Fruit fly (Drosophila melanogaster): ENCODE measurements around the gene Ras64B.

The Ras64B gene

dm6 chr3L:4158361-4158760, 19.5 kb downstream of the Ras64B start (continued):
- TF ChIP-seq sima (GFP tag; optimal IDR thresholded peaks at IDR 0.05) (no peak), Abd-B (GFP tag; optimal IDR thresholded peaks at IDR 0.05) (peak; percentile 15), CG2202 (tag; optimal IDR thresholded peaks at IDR 0.05) (peak; percentile 12), dmrt11E (tag; optimal IDR thresholded peaks at IDR 0.05) (peak; percentile 69), corto (GFP tag; optimal IDR thresholded peaks at IDR 0.05) (peak; percentile 44), CG32767 (GFP tag; IDR thresholded peaks at IDR 0.05) (no peak), CG17829 (tag; optimal IDR thresholded peaks at IDR 0.05) (peak; percentile 56), CG14710 (tag; optimal IDR thresholded peaks at IDR 0.05) (peak; percentile 39), crp (GFP tag; optimal IDR thresholded peaks at IDR 0.05) (no peak), CG30403 (GFP tag; optimal IDR thresholded peaks at IDR 0.05) (peak; percentile 9), CG13775 (GFP tag; optimal IDR thresholded peaks at IDR 0.05) (peak; percentile 21), Blimp-1 (GFP tag; optimal IDR thresholded peaks at IDR 0.05) (peak; percentile 15), CG4424 (GFP tag; optimal IDR thresholded peaks at IDR 0.05) (peak; percentile 60), Mad (GFP tag; optimal IDR thresholded peaks at IDR 0.05) (no peak), eve (GFP tag; optimal IDR thresholded peaks at IDR 0.05) (peak in 1 of 2 experiments; percentile 17), caup (GFP tag; optimal IDR thresholded peaks at IDR 0.05; ENCODE audit: severe bottlenecking) (no peak), CG7271 (tag; optimal IDR thresholded peaks at IDR 0.05) (peak; percentile 59), phol (tag; optimal IDR thresholded peaks at IDR 0.05) (peak; percentile 44), CG4328 (GFP tag; optimal IDR thresholded peaks at IDR 0.05) (no peak), Chrac-16 (GFP tag; optimal IDR thresholded peaks at IDR 0.05) (peak; percentile 45), zfh1 (GFP tag; IDR thresholded peaks at IDR 0.05) (peak; percentile 70), CG10959 (GFP tag; IDR thresholded peaks at IDR 0.05) (peak; percentile 55; the same call in 1 of the 2 replicates), CG11560 (tag; IDR thresholded peaks at IDR 0.05) (no peak), ftz-f1 (GFP tag; optimal IDR thresholded peaks at IDR 0.05) (no peak), ems (GFP tag; optimal IDR thresholded peaks at IDR 0.05) (no peak), stc (GFP tag; IDR thresholded peaks at IDR 0.05) (no peak), dan (GFP tag; IDR thresholded peaks at IDR 0.05) (0 out of 2 replicates have a peak, but pooled peaks have one; percentile 30), fd96Cb (tag; optimal IDR thresholded peaks at IDR 0.05) (peak; percentile 19), lbe (GFP tag; optimal IDR thresholded peaks at IDR 0.05) (peak; percentile 18), CG33557 (GFP tag; optimal IDR thresholded peaks at IDR 0.05) (peak; percentile 22), Oli (tag; optimal IDR thresholded peaks at IDR 0.05) (peak; percentile 13)

DNA sequence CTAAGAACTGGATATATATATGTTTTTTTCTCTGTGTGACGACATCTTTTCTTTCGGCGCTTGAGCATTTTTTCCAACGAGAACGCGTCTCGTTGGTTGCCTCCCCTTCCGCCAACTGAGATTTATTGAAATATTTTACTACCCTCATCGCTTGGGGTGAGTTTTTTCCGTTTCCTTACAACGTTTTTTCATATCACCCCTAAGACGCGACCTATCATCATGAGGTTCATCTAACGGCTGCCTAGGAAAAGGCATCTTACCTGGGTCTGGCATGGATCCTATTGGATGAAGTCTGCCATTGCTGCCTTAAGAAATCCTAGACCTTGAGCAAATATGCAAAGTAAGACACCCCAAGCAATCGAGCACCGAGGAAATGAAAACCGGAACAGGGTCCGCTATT, 20.4 kb downstream of the Ras64B start:
- no peak for TF ChIP-seq CG7987 (GFP tag; optimal IDR thresholded peaks at IDR 0.05)
- TF ChIP-seq CG10959 (GFP tag; IDR thresholded peaks at IDR 0.05) = no peak
- peak; percentile 60; the same call in 1 of the 3 replicates for TF ChIP-seq z (GFP tag; IDR thresholded peaks at IDR 0.05)
- TF ChIP-seq br (optimal IDR thresholded peaks at IDR 0.05) = no peak
- peak; percentile 88 for TF ChIP-seq Nf-YC (tag; optimal IDR thresholded peaks at IDR 0.05)
- TF ChIP-seq tup (GFP tag; optimal IDR thresholded peaks at IDR 0.05) = no peak
- TF ChIP-seq zf30C (GFP tag; optimal IDR thresholded peaks at IDR 0.05) = peak; percentile 25
- TF ChIP-seq Mrtf (GFP tag; IDR thresholded peaks at IDR 0.05) = no peak
- no peak for TF ChIP-seq PHDP (tag; optimal IDR thresholded peaks at IDR 0.05)
- TF ChIP-seq CG1233 (GFP tag; optimal IDR thresholded peaks at IDR 0.05) = no peak
- TF ChIP-seq Blimp-1 (GFP tag; optimal IDR thresholded peaks at IDR 0.05) = no peak
- no peak for TF ChIP-seq Taf1 (GFP tag; IDR thresholded peaks at IDR 0.05)
- TF ChIP-seq otp (GFP tag; IDR thresholded peaks at IDR 0.05) = no peak
- TF ChIP-seq sob (GFP tag; IDR thresholded peaks at IDR 0.05) = no peak
- no peak for TF ChIP-seq CG3726 (GFP tag; IDR thresholded peaks at IDR 0.05)
- TF ChIP-seq en (GFP tag; optimal IDR thresholded peaks at IDR 0.05) = no peak
- TF ChIP-seq CG9876 (GFP tag; optimal IDR thresholded peaks at IDR 0.05) = no peak
- TF ChIP-seq Bgb (GFP tag; IDR thresholded peaks at IDR 0.05; ENCODE audit: partially characterized antibody) = no peak
- no peak for TF ChIP-seq hth (optimal IDR thresholded peaks at IDR 0.05)
- no peak for TF ChIP-seq CG4820 (GFP tag; optimal IDR thresholded peaks at IDR 0.05)
- peak; percentile 94 for TF ChIP-seq pros (GFP tag; optimal IDR thresholded peaks at IDR 0.05)
- no peak for TF ChIP-seq CG17568 (GFP tag; optimal IDR thresholded peaks at IDR 0.05)
- TF ChIP-seq CG11560 (tag; IDR thresholded peaks at IDR 0.05) = no peak
- no peak for TF ChIP-seq oc (tag; optimal IDR thresholded peaks at IDR 0.05)

All from whole organism, embryonic.